Worm (Caenorhabditis elegans): Measurements from ENCODE around the gene T16G12.9.

- no peak for TF ChIP-seq aptf-2 (GFP tag; conservative IDR thresholded peaks at IDR 0.05)
- no peak for TF ChIP-seq tlf-1 (GFP tag; optimal IDR thresholded peaks at IDR 0.05)
- TF ChIP-seq madf-6 (GFP tag; IDR thresholded peaks at IDR 0.05), result no peak
Observed at ce11 chrIII:10078151-10078550, at the start of gene T16G12.9.

Data from whole organism, young adult.